Worm (Caenorhabditis elegans) whole organism, mixed stage, embryonic: ENCODE results near the gene Y105C5A.508.

ENCODE experiments used
- M03D4.4 ChIP-seq: sonication (generic microtip); optimal IDR thresholded peaks from 2 replicates; lab custom pipeline; 2017; ENCODE audit warnings: mild to moderate bottlenecking, missing genetic modification characterization, missing compliant biosample characterization
- bed-3 ChIP-seq: fragments of 200-800 bp; sonication (Bioruptor generic); optimal IDR thresholded peaks from 3 replicates; lab custom pipeline; 2018; ENCODE audit warnings: mild to moderate bottlenecking, missing genetic modification characterization, moderate library complexity, missing compliant biosample characterization
- blmp-1 ChIP-seq: fragments of 150-350 bp; optimal IDR thresholded peaks from 2 replicates; lab custom pipeline; 2014; ENCODE audit warnings: missing biosample characterization, missing genetic modification characterization
- ceh-39 ChIP-seq: fragments of 150-350 bp; optimal IDR thresholded peaks from 2 replicates; lab custom pipeline; 2014; ENCODE audit warnings: missing biosample characterization, missing genetic modification characterization
- ceh-43 ChIP-seq: fragments of 200-800 bp; sonication (Bioruptor generic); optimal IDR thresholded peaks from 2 replicates; lab custom pipeline; 2018; ENCODE audit warnings: mild to moderate bottlenecking, missing genetic modification characterization, moderate library complexity, missing compliant biosample characterization
- ceh-83 ChIP-seq: fragments of 200-800 bp; sonication (Bioruptor generic); optimal IDR thresholded peaks from 2 replicates; lab custom pipeline; 2018; ENCODE audit warnings: mild to moderate bottlenecking, missing genetic modification characterization, missing compliant biosample characterization
- cnd-1 ChIP-seq: fragments of 200-800 bp; sonication (Bioruptor generic); optimal IDR thresholded peaks from 2 replicates; lab custom pipeline; 2018; ENCODE audit warnings: mild to moderate bottlenecking, missing genetic modification characterization, missing compliant biosample characterization
- drap-1 ChIP-seq: fragments of 200-800 bp; sonication (Bioruptor generic); optimal IDR thresholded peaks from 3 replicates; lab custom pipeline; 2018; ENCODE audit warnings: mild to moderate bottlenecking, missing genetic modification characterization, missing compliant biosample characterization
- flh-1 ChIP-seq: fragments of 200-800 bp; sonication (Bioruptor generic); optimal IDR thresholded peaks from 2 replicates; lab custom pipeline; 2018; ENCODE audit warnings: mild to moderate bottlenecking, missing genetic modification characterization, moderate library complexity, missing compliant biosample characterization
- ham-2 ChIP-seq: fragments of 200-800 bp; sonication (Bioruptor generic); optimal IDR thresholded peaks from 2 replicates; lab custom pipeline; 2018; ENCODE audit warnings: mild to moderate bottlenecking, missing genetic modification characterization, missing compliant biosample characterization
- hlh-1 ChIP-seq: fragments of 150-350 bp; optimal IDR thresholded peaks from 2 replicates; lab custom pipeline; 2014; ENCODE audit warnings: missing biosample characterization, missing genetic modification reagents, missing genetic modification characterization
- lin-13 ChIP-seq: fragments of 150-350 bp; optimal IDR thresholded peaks from 2 replicates; lab custom pipeline; 2014; ENCODE audit warnings: missing biosample characterization, missing genetic modification characterization
- lin-32 ChIP-seq: fragments of 200-800 bp; sonication (Bioruptor generic); optimal IDR thresholded peaks from 2 replicates; lab custom pipeline; 2018; ENCODE audit warnings: mild to moderate bottlenecking, missing genetic modification characterization, missing compliant biosample characterization
- lsy-2 ChIP-seq: fragments of 150-350 bp; optimal IDR thresholded peaks from 2 replicates; lab custom pipeline; 2014; ENCODE audit warnings: missing biosample characterization, missing genetic modification characterization
- mab-5 ChIP-seq: fragments of 150-350 bp; optimal IDR thresholded peaks from 2 replicates; lab custom pipeline; 2014; ENCODE audit warnings: missing biosample characterization, missing genetic modification characterization
- mep-1 ChIP-seq: fragments of 150-350 bp; optimal IDR thresholded peaks from 2 replicates; lab custom pipeline; 2017; ENCODE audit warnings: missing biosample characterization, missing genetic modification reagents, missing genetic modification characterization, inconsistent platforms
- mls-2 ChIP-seq: sonication (generic microtip); optimal IDR thresholded peaks from 2 replicates; lab custom pipeline; 2016; ENCODE audit warnings: mild to moderate bottlenecking, missing genetic modification characterization, moderate library complexity, missing compliant biosample characterization
- nhr-12 ChIP-seq: fragments of 150-350 bp; optimal IDR thresholded peaks from 2 replicates; lab custom pipeline; 2014; ENCODE audit warnings: missing biosample characterization, missing genetic modification characterization
- nhr-237 ChIP-seq: fragments of 150-350 bp; optimal IDR thresholded peaks from 2 replicates; lab custom pipeline; 2014; ENCODE audit warnings: missing biosample characterization, missing genetic modification characterization
- nhr-28 ChIP-seq: fragments of 150-350 bp; optimal IDR thresholded peaks from 2 replicates; lab custom pipeline; 2014; ENCODE audit warnings: missing biosample characterization, missing genetic modification characterization
- nhr-76 ChIP-seq: sonication (generic microtip); optimal IDR thresholded peaks from 2 replicates; lab custom pipeline; 2017; ENCODE audit warnings: missing biosample characterization, missing genetic modification characterization
- pha-4 ChIP-seq: fragments of 150-350 bp; optimal IDR thresholded peaks from 2 replicates; lab custom pipeline; 2018; ENCODE audit warnings: missing biosample characterization, missing genetic modification reagents, missing genetic modification characterization
- sem-2 ChIP-seq: fragments of 200-800 bp; sonication (Bioruptor generic); optimal IDR thresholded peaks from 2 replicates; lab custom pipeline; 2018; ENCODE audit warnings: mild to moderate bottlenecking, missing genetic modification characterization, missing compliant biosample characterization
- snpc-4 ChIP-seq: fragments of 150-350 bp; optimal IDR thresholded peaks from 2 replicates; lab custom pipeline; 2014; ENCODE audit warnings: missing biosample characterization, missing genetic modification characterization
- sptf-1 ChIP-seq: sonication (generic microtip); optimal IDR thresholded peaks from 2 replicates; lab custom pipeline; 2017; ENCODE audit warnings: mild to moderate bottlenecking, missing genetic modification characterization, moderate library complexity, missing compliant biosample characterization
- unc-120 ChIP-seq: sonication (generic microtip); optimal IDR thresholded peaks from 2 replicates; lab custom pipeline; 2017; ENCODE audit warnings: missing genetic modification characterization, missing compliant biosample characterization; ENCODE audit not compliant: poor library complexity, severe bottlenecking
- unc-39 ChIP-seq: fragments of 150-350 bp; optimal IDR thresholded peaks from 2 replicates; lab custom pipeline; 2014; ENCODE audit warnings: missing biosample characterization, missing genetic modification characterization
- unc-62 ChIP-seq: fragments of 150-350 bp; optimal IDR thresholded peaks from 2 replicates; lab custom pipeline; 2014; ENCODE audit warnings: missing biosample characterization, missing genetic modification reagents, missing genetic modification characterization
- zip-8 ChIP-seq: fragments of 150-350 bp; optimal IDR thresholded peaks from 2 replicates; lab custom pipeline; 2014; ENCODE audit warnings: missing biosample characterization, missing genetic modification characterization
- ztf-11 ChIP-seq: fragments of 150-350 bp; optimal IDR thresholded peaks from 2 replicates; lab custom pipeline; 2014; ENCODE audit warnings: missing biosample characterization, missing genetic modification characterization

Gene Y105C5A.508

DNA sequence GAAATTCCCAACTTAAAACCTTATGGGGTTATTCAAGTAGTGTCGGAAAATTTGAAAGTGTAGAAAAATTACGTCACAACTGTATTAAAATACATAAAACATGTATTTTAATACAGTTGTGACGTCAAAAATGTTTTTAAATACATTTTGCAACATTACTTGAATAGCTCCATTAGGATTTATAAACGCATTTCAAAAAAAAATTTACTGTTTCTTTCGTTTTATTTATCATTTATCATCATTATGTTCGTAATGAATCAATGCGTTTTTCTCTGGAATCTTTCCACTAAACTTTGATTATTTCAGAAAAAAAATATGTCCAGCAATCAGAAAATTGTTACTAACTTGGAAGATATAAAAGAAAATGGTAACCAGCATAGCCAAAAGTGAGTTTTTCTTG is at the start of gene Y105C5A.508:
Y105C5A.508 (plus strand) TSS at position 301 of the 400 bp plus-strand sequence.
- no peak for TF ChIP-seq ceh-43 (GFP tag; lab: Kevin White, UChicago)
- TF ChIP-seq ceh-83: no peak
- no peak for TF ChIP-seq ham-2
- no peak for TF ChIP-seq M03D4.4 (tag; lab: Kevin White, UChicago)
- no peak for TF ChIP-seq lin-13
- no peak for TF ChIP-seq mab-5
- TF ChIP-seq bed-3: no peak
- TF ChIP-seq mls-2 (tag; lab: Kevin White, UChicago): no peak

DNA sequence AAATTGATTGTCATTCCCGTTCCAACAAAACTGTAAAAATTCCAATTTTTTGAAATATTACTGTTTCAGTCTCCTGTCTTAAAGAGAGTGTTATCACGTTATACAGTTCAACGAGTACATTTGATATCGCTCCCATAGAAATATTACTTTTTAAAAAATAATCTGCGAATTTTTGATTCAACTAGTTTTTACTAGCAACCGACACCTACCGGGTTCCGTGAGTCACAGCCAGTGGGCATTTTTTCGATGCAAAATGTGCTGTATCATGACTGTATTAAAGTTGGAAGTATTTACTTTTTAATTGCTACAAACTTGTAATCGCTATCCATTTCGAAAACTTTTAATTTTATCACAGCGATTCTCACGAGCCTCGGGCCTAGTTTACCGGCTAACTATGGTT is 46.4 kb upstream of the Y105C5A.508 start:
- TF ChIP-seq ceh-83 (no peak), zip-8 (tag; lab: Kevin White, UChicago) (no peak), sem-2 (GFP tag; lab: Kevin White, UChicago) (no peak), ztf-11 (tag; lab: Kevin White, UChicago) (no peak), sptf-1 (no peak), unc-62 (GFP tag; lab: Kevin White, UChicago) (no peak), nhr-237 (no peak), ceh-43 (GFP tag; lab: Kevin White, UChicago) (no peak), mls-2 (tag; lab: Kevin White, UChicago) (no peak), M03D4.4 (tag; lab: Kevin White, UChicago) (no peak), pha-4 (tag; lab: Kevin White, UChicago) (no peak), flh-1 (GFP tag; lab: Kevin White, UChicago) (no peak), cnd-1 (tag; lab: Kevin White, UChicago) (no peak), bed-3 (no peak), mep-1 (tag; lab: Kevin White, UChicago) (no peak), lin-32 (GFP tag; lab: Kevin White, UChicago) (no peak), lsy-2 (tag; lab: Kevin White, UChicago) (no peak), blmp-1 (tag; lab: Kevin White, UChicago) (no peak), lin-13 (no peak), nhr-12 (tag; lab: Kevin White, UChicago) (no peak)

DNA sequence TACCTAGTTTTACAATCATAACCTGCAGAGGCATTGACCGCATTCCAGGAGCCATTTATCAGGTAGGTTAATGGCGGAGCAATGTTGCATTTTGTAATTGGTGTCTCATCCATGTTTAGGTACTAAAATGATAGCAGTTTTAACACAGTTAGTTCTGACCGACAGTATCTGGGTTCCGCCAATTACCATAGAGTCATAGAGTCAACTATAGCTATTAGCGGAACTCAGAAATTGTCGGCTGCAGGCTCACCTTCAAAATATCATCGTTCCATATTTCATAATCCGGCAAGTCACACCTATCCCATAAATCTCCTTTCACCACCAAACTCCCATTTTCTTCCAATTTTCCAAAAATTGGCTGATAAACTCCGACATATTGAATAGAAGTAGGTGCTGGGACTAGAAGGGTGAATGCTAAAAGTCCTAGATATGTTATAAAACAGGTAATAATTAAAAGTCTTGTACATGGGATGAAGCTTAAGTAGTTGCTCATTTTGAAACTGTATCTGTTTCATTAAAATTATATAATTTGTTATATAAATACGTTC is 44.2 kb upstream of the Y105C5A.508 start, which contains the start of gene Y73F8A.35:
Y73F8A.35 (minus strand) TSS at position 498 of the 548 bp plus-strand sequence.
- no peak for TF ChIP-seq unc-39 (tag; lab: Kevin White, UChicago)
- no peak for TF ChIP-seq lin-13
- no peak for TF ChIP-seq mls-2 (tag; lab: Kevin White, UChicago)
- TF ChIP-seq ceh-43 (GFP tag; lab: Kevin White, UChicago): no peak
- TF ChIP-seq unc-62 (GFP tag; lab: Kevin White, UChicago): no peak
- TF ChIP-seq unc-120 (tag; lab: Kevin White, UChicago): no peak
- no peak for TF ChIP-seq sptf-1
- no peak for TF ChIP-seq lsy-2 (tag; lab: Kevin White, UChicago)
- TF ChIP-seq hlh-1 (tag; lab: Kevin White, UChicago): no peak
- no peak for TF ChIP-seq mab-5
- TF ChIP-seq ceh-83: no peak
- TF ChIP-seq zip-8 (tag; lab: Kevin White, UChicago): no peak
- no peak for TF ChIP-seq sem-2 (GFP tag; lab: Kevin White, UChicago)
- TF ChIP-seq lin-32 (GFP tag; lab: Kevin White, UChicago): no peak
- no peak for TF ChIP-seq ceh-39 (tag; lab: Kevin White, UChicago)
- TF ChIP-seq bed-3: no peak
- no peak for TF ChIP-seq nhr-237
- TF ChIP-seq cnd-1 (tag; lab: Kevin White, UChicago): no peak

DNA sequence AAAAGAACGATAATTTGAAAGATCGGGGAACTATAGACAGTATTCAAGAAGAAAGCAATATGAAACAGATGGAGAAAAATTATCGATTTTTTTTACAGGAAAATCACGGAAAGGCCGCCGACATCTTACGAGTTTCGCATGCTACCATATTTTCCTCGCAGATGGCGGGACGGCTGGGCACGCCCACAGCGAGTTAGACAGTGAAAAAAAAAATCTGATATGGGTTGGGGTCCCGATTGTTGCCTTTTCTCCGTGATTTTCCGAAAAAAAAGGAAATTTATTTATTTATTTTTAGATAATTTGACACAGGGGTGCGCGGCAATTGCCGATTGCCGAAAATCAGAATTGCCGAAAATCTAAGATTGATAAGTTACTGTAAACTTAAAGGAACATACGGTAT is 28.9 kb upstream of the Y105C5A.508 start:
- TF ChIP-seq M03D4.4 (tag; lab: Kevin White, UChicago): no peak
- no peak for TF ChIP-seq lsy-2 (tag; lab: Kevin White, UChicago)
- TF ChIP-seq mep-1 (tag; lab: Kevin White, UChicago): no peak
- TF ChIP-seq mab-5: no peak
- no peak for TF ChIP-seq snpc-4 (tag; lab: Kevin White, UChicago)
- no peak for TF ChIP-seq unc-120 (tag; lab: Kevin White, UChicago)
- TF ChIP-seq ceh-43 (GFP tag; lab: Kevin White, UChicago): no peak
- no peak for TF ChIP-seq ham-2
- no peak for TF ChIP-seq nhr-12 (tag; lab: Kevin White, UChicago)
- TF ChIP-seq nhr-28 (tag; lab: Kevin White, UChicago): no peak
- TF ChIP-seq mls-2 (tag; lab: Kevin White, UChicago): no peak
- TF ChIP-seq pha-4 (tag; lab: Kevin White, UChicago): no peak
- no peak for TF ChIP-seq drap-1 (GFP tag; lab: Kevin White, UChicago)
- no peak for TF ChIP-seq nhr-237
- TF ChIP-seq unc-62 (GFP tag; lab: Kevin White, UChicago): no peak
- no peak for TF ChIP-seq nhr-76 (tag; lab: Kevin White, UChicago)
- no peak for TF ChIP-seq hlh-1 (tag; lab: Kevin White, UChicago)
